Fruit fly (Drosophila melanogaster) whole organism: ENCODE results near the gene Tsen34.

Experiments used
- pan ChIP-seq: fragments of >200 bp; optimal IDR thresholded peaks from 2 replicates; lab custom pipeline; 2017
- usp ChIP-seq: fragments of >200 bp; optimal IDR thresholded peaks from 2 replicates; lab custom pipeline; 2017; ENCODE audit warnings: missing biosample characterization, missing genetic modification characterization, mixed read lengths

DNA sequence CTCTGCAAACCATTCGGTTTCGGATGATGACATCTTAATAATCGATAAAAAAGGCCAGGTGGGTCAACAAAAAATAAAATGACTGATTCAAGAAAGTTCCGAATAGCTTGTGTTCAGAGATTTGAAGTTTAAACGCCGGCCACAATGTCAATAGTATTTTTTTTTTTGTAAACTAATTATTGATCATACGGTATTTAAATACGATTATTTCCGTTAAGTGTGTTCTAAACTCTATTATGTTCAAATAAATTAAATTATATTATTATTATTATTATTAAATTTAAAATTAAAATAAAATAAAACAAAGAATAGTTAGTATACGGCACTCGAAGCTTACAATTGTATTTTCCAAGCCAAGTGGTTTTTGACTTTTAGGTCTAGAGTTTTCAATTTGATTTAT is 28.2 kb downstream of the Tsen34 start, which contains the start of gene CG13471:
- TF ChIP-seq pan (lab: Kevin White, UChicago) (no peak), usp (GFP tag; lab: Kevin White, UChicago) (no peak)
